Worm (Caenorhabditis elegans): ENCODE measurements around the gene gst-37.

The gst-37 gene

ce11 chrV:1871768-1872296 lies 49.6 kb upstream of the gst-37 start, which contains the start of the genes T10B5.4 and cct-7 (continued):
- TF ChIP-seq hlh-26 (GFP tag; conservative IDR thresholded peaks at IDR 0.05) (no peak), nhr-80 (tag; optimal IDR thresholded peaks at IDR 0.05) (peak; percentile 70), egl-44 (GFP tag; IDR thresholded peaks at IDR 0.05) (peak; percentile 68; the same call in 1 of the 2 replicates), Y95B8A.8 (GFP tag; IDR thresholded peaks at IDR 0.05) (no peak), chd-7 (tag; optimal IDR thresholded peaks at IDR 0.05) (peak; percentile 63), ceh-100 (GFP tag; IDR thresholded peaks at IDR 0.05) (peak; percentile 86), lsl-1 (GFP tag; optimal IDR thresholded peaks at IDR 0.05) (peak; percentile 65), hmg-20 (GFP tag; IDR thresholded peaks at IDR 0.05) (0 out of 2 replicates have a peak, but pooled peaks have one; percentile 23), madf-6 (GFP tag; IDR thresholded peaks at IDR 0.05) (peak; percentile 59), K11D2.4 (GFP tag; IDR thresholded peaks at IDR 0.05) (peak; percentile 75; the same call in 1 of the 2 replicates), sptf-2 (GFP tag; optimal IDR thresholded peaks at IDR 0.05) (peak; percentile 33), ekl-4 (GFP tag; IDR thresholded peaks at IDR 0.05) (peak; percentile 79), tbp1 (GFP tag; optimal IDR thresholded peaks at IDR 0.05) (peak; percentile 52), somi-1 (GFP tag; optimal IDR thresholded peaks at IDR 0.05) (peak; percentile 57), F37B4.10 (GFP tag; IDR thresholded peaks at IDR 0.05) (0 out of 2 replicates have a peak, but pooled peaks have one; percentile 80), athp-1 (tag; optimal IDR thresholded peaks at IDR 0.05) (peak; percentile 90), mel-28 (tag; optimal IDR thresholded peaks at IDR 0.05; ENCODE audit: borderline replicate concordance) (no peak), rcor-1 (GFP tag; IDR thresholded peaks at IDR 0.05) (peak; percentile 75), pha-4 (tag; optimal IDR thresholded peaks at IDR 0.05) (peak; percentile 10), tlf-1 (GFP tag; optimal IDR thresholded peaks at IDR 0.05) (peak; percentile 52), F23B12.7 (tag; optimal IDR thresholded peaks at IDR 0.05; ENCODE audit: insufficient read depth) (peak; percentile 56), nfya-1 (tag; optimal IDR thresholded peaks at IDR 0.05; ENCODE audit: borderline replicate concordance, insufficient read depth) (no peak), ztf-25 (GFP tag; IDR thresholded peaks at IDR 0.05) (peak; percentile 90), atf-7 (tag; optimal IDR thresholded peaks at IDR 0.05) (peak; percentile 18), dpl-1 (GFP tag; optimal IDR thresholded peaks at IDR 0.05) (peak; percentile 62), ceh-79 (tag; optimal IDR thresholded peaks at IDR 0.05) (no peak), hmg-1.2 (GFP tag; IDR thresholded peaks at IDR 0.05) (peak; percentile 51; the same call in 1 of the 2 replicates), K12H6.12 (tag; optimal IDR thresholded peaks at IDR 0.05) (peak; percentile 92), bed-2 (GFP tag; IDR thresholded peaks at IDR 0.05) (0 out of 2 replicates have a peak, but pooled peaks have one; percentile 37), Y53G8AR.9 (GFP tag; conservative IDR thresholded peaks at IDR 0.05) (peak; percentile 73; the same call in 1 of the 2 replicates), lin-35 (GFP tag; optimal IDR thresholded peaks at IDR 0.05) (peak in 2 of 3 experiments; percentile 45 to 52), nhr-90 (tag; optimal IDR thresholded peaks at IDR 0.05) (peak; percentile 1), sea-2 (GFP tag; IDR thresholded peaks at IDR 0.05) (no peak), aptf-3 (GFP tag; IDR thresholded peaks at IDR 0.05) (no peak), lag-1 (GFP tag; IDR thresholded peaks at IDR 0.05) (no peak), ztf-28 (GFP tag; IDR thresholded peaks at IDR 0.05) (peak; percentile 73; the same call in 1 of the 2 replicates), him-1 (tag; optimal IDR thresholded peaks at IDR 0.05) (no peak), ama-1 (optimal IDR thresholded peaks at IDR 0.05) (no peak), ama-1 (GFP tag; optimal IDR thresholded peaks at IDR 0.05) (no peak), Y67H2A.10 (GFP tag; conservative IDR thresholded peaks at IDR 0.05) (peak; percentile 83), F33H1.4 (GFP tag; IDR thresholded peaks at IDR 0.05) (peak; percentile 29; the same call in 1 of the 2 replicates), hsf-1 (GFP tag; IDR thresholded peaks at IDR 0.05) (peak; percentile 92), ztf-22 (GFP tag; optimal IDR thresholded peaks at IDR 0.05) (no peak), akir-1 (GFP tag; optimal IDR thresholded peaks at IDR 0.05) (peak; percentile 62), Y53F4B.3 (GFP tag; IDR thresholded peaks at IDR 0.05) (no peak), Y56A3A.18 (GFP tag; IDR thresholded peaks at IDR 0.05) (no peak), C06A6.2 (GFP tag; conservative IDR thresholded peaks at IDR 0.05) (no peak; the same call in 1 of the 2 replicates), bed-1 (GFP tag; IDR thresholded peaks at IDR 0.05) (0 out of 2 replicates have a peak, but pooled peaks have one; percentile 31)

Data from whole organism, young adult.